Fruit fly (Drosophila melanogaster) whole organism, embryonic: ENCODE measurements around the gene Rnp4F.

Experiments
- ATbp ChIP-seq: fragments of 200-800 bp; sonication (Bioruptor generic); optimal IDR thresholded peaks from 2 replicates; lab custom pipeline; 2017; ENCODE audit warnings: missing biosample characterization, mild to moderate bottlenecking, missing genetic modification characterization, missing genetic modification reagents
- Ada2b ChIP-seq: fragments of 200-800 bp; sonication (Bioruptor generic); IDR thresholded peaks from 2 replicates; pipeline ENCODE4 v1.3.6; 2022; ENCODE audit warnings: missing biosample characterization, missing genetic modification characterization
- CG10267 ChIP-seq: fragments of 200-800 bp; sonication (Bioruptor generic); optimal IDR thresholded peaks from 2 replicates; lab custom pipeline; 2018; ENCODE audit warnings: missing biosample characterization, mild to moderate bottlenecking, missing genetic modification characterization, moderate library complexity
- CG10543 ChIP-seq: fragments of 200-800 bp; sonication (Bioruptor generic); optimal IDR thresholded peaks from 3 replicates; lab custom pipeline; 2017; ENCODE audit warnings: missing biosample characterization, mild to moderate bottlenecking, missing genetic modification characterization, moderate library complexity
- CG12236 ChIP-seq: fragments of 200-800 bp; sonication (Bioruptor generic); optimal IDR thresholded peaks from 2 replicates; lab custom pipeline; 2016; ENCODE audit warnings: missing biosample characterization, missing genetic modification characterization
- CG14860 ChIP-seq: fragments of 200-800 bp; sonication (Bioruptor generic); IDR thresholded peaks from 3 replicates; pipeline ENCODE4 v1.3.6; 2022; ENCODE audit warnings: missing biosample characterization, missing genetic modification characterization; ENCODE audit not compliant: partially characterized antibody
- CG1529 ChIP-seq: fragments of 200-800 bp; sonication (Bioruptor generic); optimal IDR thresholded peaks from 3 replicates; lab custom pipeline; 2018; ENCODE audit warnings: missing biosample characterization, missing genetic modification characterization
- CG17359 ChIP-seq: fragments of 200-800 bp; sonication (Bioruptor generic); optimal IDR thresholded peaks from 3 replicates; lab custom pipeline; 2018; ENCODE audit warnings: missing biosample characterization, mild to moderate bottlenecking, missing genetic modification characterization, moderate library complexity
- CG2678 ChIP-seq: fragments of 200-800 bp; sonication (Bioruptor generic); optimal IDR thresholded peaks from 3 replicates; lab custom pipeline; 2019; ENCODE audit warnings: missing biosample characterization, mild to moderate bottlenecking, missing genetic modification characterization, moderate library complexity
- CG30431 ChIP-seq: fragments of 200-800 bp; sonication (Bioruptor generic); optimal IDR thresholded peaks from 2 replicates; lab custom pipeline; 2017; ENCODE audit warnings: missing biosample characterization, missing genetic modification characterization
- CG3281 ChIP-seq: fragments of 200-800 bp; sonication (Bioruptor generic); optimal IDR thresholded peaks from 3 replicates; lab custom pipeline; 2017; ENCODE audit warnings: missing biosample characterization, mild to moderate bottlenecking, missing genetic modification characterization
- CG34376 ChIP-seq: fragments of 200-800 bp; sonication (Bioruptor generic); optimal IDR thresholded peaks from 2 replicates; lab custom pipeline; 2018; ENCODE audit warnings: missing biosample characterization, mild to moderate bottlenecking, missing genetic modification characterization
- CG3847 ChIP-seq: fragments of 200-800 bp; sonication (Bioruptor generic); IDR thresholded peaks from 2 replicates; pipeline ENCODE4 v1.3.6; 2022; ENCODE audit warnings: missing biosample characterization, missing genetic modification characterization
- CG5180 ChIP-seq: fragments of 200-800 bp; sonication (Bioruptor generic); optimal IDR thresholded peaks from 3 replicates; lab custom pipeline; 2017; ENCODE audit warnings: missing biosample characterization, missing genetic modification characterization, mild to moderate bottlenecking, moderate library complexity, missing genetic modification reagents
- CG6791 ChIP-seq: fragments of 200-800 bp; sonication (Bioruptor generic); IDR thresholded peaks from 3 replicates; pipeline ENCODE4 v1.3.6; 2022; ENCODE audit warnings: missing biosample characterization, missing genetic modification characterization; ENCODE audit not compliant: partially characterized antibody
- CG7928 ChIP-seq: fragments of 200-800 bp; sonication (Bioruptor generic); optimal IDR thresholded peaks from 2 replicates; lab custom pipeline; 2017; ENCODE audit warnings: missing biosample characterization, mild to moderate bottlenecking, missing genetic modification characterization
- CG8089 ChIP-seq: fragments of 200-800 bp; sonication (Bioruptor generic); optimal IDR thresholded peaks from 3 replicates; lab custom pipeline; 2016; ENCODE audit warnings: missing biosample characterization, missing genetic modification characterization
- CG8924 ChIP-seq: fragments of 200-800 bp; optimal IDR thresholded peaks from 3 replicates; lab custom pipeline; 2019; ENCODE audit warnings: missing biosample characterization, mild to moderate bottlenecking, missing genetic modification characterization, moderate library complexity
- CG9437 ChIP-seq: fragments of 200-800 bp; sonication (Bioruptor generic); optimal IDR thresholded peaks from 2 replicates; lab custom pipeline; 2018; ENCODE audit warnings: missing biosample characterization, mild to moderate bottlenecking, missing genetic modification characterization
- CG9876 ChIP-seq: fragments of 200-800 bp; sonication (Bioruptor generic); optimal IDR thresholded peaks from 2 replicates; lab custom pipeline; 2016; ENCODE audit warnings: missing biosample characterization, missing genetic modification characterization
- CG9932 ChIP-seq: fragments of 200-800 bp; sonication (Bioruptor generic); IDR thresholded peaks from 2 replicates; pipeline ENCODE4 v1.3.6; 2022; ENCODE audit warnings: missing biosample characterization, missing genetic modification characterization
- CrebB ChIP-seq: fragments of 200-800 bp; sonication (Bioruptor generic); optimal IDR thresholded peaks from 3 replicates; lab custom pipeline; 2018; ENCODE audit warnings: missing biosample characterization, mild to moderate bottlenecking, missing genetic modification characterization
- E2f2 ChIP-seq: fragments of 200-800 bp; sonication (Bioruptor generic); IDR thresholded peaks from 2 replicates; pipeline ENCODE4 v1.3.6; 2022; ENCODE audit warnings: missing biosample characterization, missing genetic modification characterization
- Ets65A ChIP-seq: fragments of 200-800 bp; sonication (Bioruptor generic); peaks from one replicate; lab custom pipeline; 2016; ENCODE audit warnings: missing biosample characterization, missing genetic modification characterization
- GATAe ChIP-seq: fragments of 200-800 bp; sonication (Bioruptor generic); conservative IDR thresholded peaks from 2 replicates; pipeline ENCODE4 v1.3.6; 2022; ENCODE audit warnings: missing biosample characterization, missing genetic modification characterization
- HmgD ChIP-seq: fragments of 200-800 bp; sonication (Bioruptor generic); optimal IDR thresholded peaks from 3 replicates; lab custom pipeline; 2016; ENCODE audit warnings: missing biosample characterization, missing genetic modification characterization
- Hmr ChIP-seq: fragments of 200-800 bp; sonication (Bioruptor generic); optimal IDR thresholded peaks from 3 replicates; lab custom pipeline; 2017; ENCODE audit warnings: mild to moderate bottlenecking, missing biosample characterization, missing genetic modification reagents, missing genetic modification characterization
- Lim3 ChIP-seq: fragments of 200-800 bp; sonication (Bioruptor generic); IDR thresholded peaks from 2 replicates; pipeline ENCODE4 v1.3.6; 2022; ENCODE audit warnings: missing biosample characterization, missing genetic modification characterization
- MTF-1 ChIP-seq: fragments of 200-800 bp; sonication (Bioruptor generic); optimal IDR thresholded peaks from 2 replicates; lab custom pipeline; 2018; ENCODE audit warnings: missing biosample characterization, mild to moderate bottlenecking, missing genetic modification characterization, borderline replicate concordance
- Med ChIP-seq: fragments of 200-800 bp; sonication (Bioruptor generic); peaks from one replicate; lab custom pipeline; 2016; ENCODE audit warnings: missing biosample characterization, missing genetic modification characterization, mild to moderate bottlenecking, inconsistent platforms, moderate library complexity
- Oli ChIP-seq: fragments of 200-800 bp; sonication (Bioruptor generic); optimal IDR thresholded peaks from 2 replicates; lab custom pipeline; 2018; ENCODE audit warnings: missing biosample characterization, mild to moderate bottlenecking, missing genetic modification characterization, moderate library complexity
- Rx ChIP-seq: fragments of 200-800 bp; sonication (Bioruptor generic); IDR thresholded peaks from 2 replicates; pipeline ENCODE4 v1.3.6; 2022; ENCODE audit warnings: missing biosample characterization, missing genetic modification characterization
- Usf ChIP-seq: fragments of 200-800 bp; sonication (Bioruptor generic); optimal IDR thresholded peaks from 2 replicates; lab custom pipeline; 2017; ENCODE audit warnings: missing genotype, missing biosample characterization, missing genetic modification characterization
- aop ChIP-seq: fragments of 200-800 bp; sonication (Bioruptor generic); IDR thresholded peaks from 2 replicates; pipeline ENCODE4 v1.3.6; 2022; ENCODE audit warnings: missing biosample characterization, missing genetic modification characterization
- ara ChIP-seq: fragments of 200-800 bp; sonication (Bioruptor generic); IDR thresholded peaks from 2 replicates; pipeline ENCODE4 v1.3.6; 2022; ENCODE audit warnings: missing biosample characterization, missing genetic modification characterization
- bab2 ChIP-seq: fragments of 200-800 bp; sonication (Bioruptor generic); optimal IDR thresholded peaks from 2 replicates; lab custom pipeline; 2016; ENCODE audit warnings: missing biosample characterization, missing genetic modification characterization
- btn ChIP-seq: fragments of 200-800 bp; sonication (Bioruptor generic); optimal IDR thresholded peaks from 2 replicates; lab custom pipeline; 2016; ENCODE audit warnings: missing biosample characterization, missing genetic modification characterization
- ci ChIP-seq: fragments of 200-800 bp; sonication (Bioruptor generic); IDR thresholded peaks from 3 replicates; pipeline ENCODE4 v1.3.6; 2022; ENCODE audit warnings: missing biosample characterization, missing genetic modification characterization
- dan ChIP-seq: fragments of 200-800 bp; sonication (Bioruptor generic); IDR thresholded peaks from 2 replicates; pipeline ENCODE4 v1.3.6; 2022; ENCODE audit warnings: missing biosample characterization, missing genetic modification characterization
- exex ChIP-seq: fragments of 200-800 bp; sonication (Bioruptor generic); optimal IDR thresholded peaks from 4 replicates; lab custom pipeline; 2018; ENCODE audit warnings: missing biosample characterization, mild to moderate bottlenecking, missing genetic modification characterization, moderate library complexity
- ken ChIP-seq: fragments of 200-800 bp; sonication (Bioruptor generic); IDR thresholded peaks from 3 replicates; pipeline ENCODE4 v1.3.6; 2022; ENCODE audit warnings: missing biosample characterization, missing genetic modification characterization
- lab ChIP-seq: fragments of 200-800 bp; sonication (Bioruptor generic); optimal IDR thresholded peaks from 3 replicates; lab custom pipeline; 2017; ENCODE audit warnings: missing biosample characterization, missing genetic modification characterization, mild to moderate bottlenecking, moderate library complexity, missing genetic modification reagents
- lmd ChIP-seq: fragments of 200-800 bp; sonication (Bioruptor generic); IDR thresholded peaks from 2 replicates; pipeline ENCODE4 v1.3.6; 2022; ENCODE audit warnings: missing biosample characterization, missing genetic modification characterization
- lov ChIP-seq, 2 experiments: fragments of 200-800 bp in 1 of 2; fragments of >200 bp in 1 of 2; sonication (Bioruptor generic) in 1 of 2; IDR thresholded peaks in 1 of 2; optimal IDR thresholded peaks in 1 of 2; 2 replicates in 1 of 2; 3 replicates in 1 of 2; pipeline versions ENCODE4 v1.3.6 to Lab custom; 2017 to 2022; ENCODE audit warnings: missing biosample characterization in 1 of 2, missing genetic modification characterization in 1 of 2
- onecut ChIP-seq: fragments of 200-800 bp; sonication (Bioruptor generic); IDR thresholded peaks from 2 replicates; pipeline ENCODE4 v1.3.6; 2022; ENCODE audit warnings: missing biosample characterization, missing genetic modification characterization
- psq ChIP-seq: fragments of 200-800 bp; sonication (Bioruptor generic); optimal IDR thresholded peaks from 2 replicates; lab custom pipeline; 2017; ENCODE audit warnings: missing biosample characterization, missing genetic modification characterization
- ranshi ChIP-seq: fragments of 200-800 bp; sonication (Bioruptor generic); IDR thresholded peaks from 2 replicates; pipeline ENCODE4 v1.3.6; 2022; ENCODE audit warnings: missing biosample characterization, missing genetic modification characterization
- ro ChIP-seq: fragments of 200-800 bp; sonication (Bioruptor generic); IDR thresholded peaks from 2 replicates; pipeline ENCODE4 v1.3.6; 2022; ENCODE audit warnings: missing biosample characterization, missing genetic modification characterization
- tin ChIP-seq: fragments of 200-800 bp; sonication (Bioruptor generic); optimal IDR thresholded peaks from 3 replicates; lab custom pipeline; 2016; ENCODE audit warnings: missing biosample characterization, missing genetic modification characterization
- tio ChIP-seq: fragments of 200-800 bp; sonication (Bioruptor generic); optimal IDR thresholded peaks from 2 replicates; lab custom pipeline; 2017; ENCODE audit warnings: missing biosample characterization, missing genetic modification characterization, inconsistent platforms
- zen ChIP-seq: fragments of 200-800 bp; sonication (Bioruptor generic); optimal IDR thresholded peaks from 3 replicates; lab custom pipeline; 2018; ENCODE audit warnings: missing biosample characterization, mild to moderate bottlenecking, missing genetic modification characterization, moderate library complexity

Rnp4F gene

dm6 chrX:5336722-5337121 lies 14.2 kb upstream of the Rnp4F start:
- TF ChIP-seq GATAe = no peak
- TF ChIP-seq HmgD (GFP tag; lab: Kevin White, UChicago) = no peak
- no peak for TF ChIP-seq tio (GFP tag; lab: Kevin White, UChicago)
- TF ChIP-seq Ada2b = peak; percentile 7; the same call in 1 of the 2 replicates
- TF ChIP-seq ATbp (GFP tag; lab: Kevin White, UChicago) = peak; percentile 37
- TF ChIP-seq CG3847 (GFP tag; lab: Robert Waterston, UW) = 0 out of 2 replicates have a peak, but pooled peaks have one; percentile 23
- no peak for TF ChIP-seq aop (GFP tag; lab: Robert Waterston, UW)
- TF ChIP-seq CG30431 = no peak
- TF ChIP-seq ro (GFP tag; lab: Robert Waterston, UW) = no peak
- no peak for TF ChIP-seq ken (GFP tag; lab: Robert Waterston, UW)
- TF ChIP-seq dan (GFP tag; lab: Robert Waterston, UW) = no peak
- TF ChIP-seq CG8089 (GFP tag; lab: Kevin White, UChicago) = no peak
- TF ChIP-seq CG6791 (GFP tag; lab: Robert Waterston, UW) = no peak
- peak; percentile 41; the same call in 1 of the 2 replicates for TF ChIP-seq lmd (GFP tag; lab: Robert Waterston, UW)
- no peak for TF ChIP-seq CG10543
- TF ChIP-seq exex = peak; percentile 24
- peak; percentile 42 for TF ChIP-seq CG8924 (tag; lab: Kevin White, UChicago)
- peak; percentile 67 for TF ChIP-seq Hmr (GFP tag; lab: Kevin White, UChicago)
- TF ChIP-seq ranshi (GFP tag; lab: Robert Waterston, UW) = no peak
- no peak for TF ChIP-seq CG14860 (GFP tag; lab: Robert Waterston, UW)
- TF ChIP-seq Med (GFP tag; lab: Kevin White, UChicago) = peak; percentile 73
- TF ChIP-seq CrebB (tag; lab: Kevin White, UChicago) = peak; percentile 12
- TF ChIP-seq CG5180 = peak; percentile 17
- TF ChIP-seq CG2678 (tag; lab: Kevin White, UChicago) = peak; percentile 79
- peak; percentile 27 for TF ChIP-seq Oli (tag; lab: Kevin White, UChicago)
- no peak for TF ChIP-seq CG12236 (GFP tag; lab: Kevin White, UChicago)
- TF ChIP-seq Ets65A (GFP tag; lab: Kevin White, UChicago) = no peak
- peak; percentile 70 for TF ChIP-seq lab
- peak; percentile 36 for TF ChIP-seq CG34376
- no peak for TF ChIP-seq CG9876
- TF ChIP-seq CG10267 (tag; lab: Kevin White, UChicago) = no peak
- TF ChIP-seq ara (GFP tag; lab: Robert Waterston, UW) = no peak
- peak; percentile 50 for TF ChIP-seq CG9932 (GFP tag; lab: Robert Waterston, UW)
- no peak for TF ChIP-seq MTF-1 (GFP tag; lab: Kevin White, UChicago)
- no peak for TF ChIP-seq tin
- peak; percentile 9 for TF ChIP-seq Usf (GFP tag; lab: Kevin White, UChicago)
- TF ChIP-seq CG17359 = peak; percentile 63
- TF ChIP-seq onecut = 0 out of 2 replicates have a peak, but pooled peaks have one; percentile 27
- TF ChIP-seq Lim3 (GFP tag; lab: Robert Waterston, UW) = no peak
- no peak for TF ChIP-seq CG9437 (GFP tag; lab: Kevin White, UChicago)
- no peak for TF ChIP-seq btn
- peak; percentile 76 for TF ChIP-seq CG3281 (GFP tag; lab: Kevin White, UChicago)
- TF ChIP-seq E2f2 (GFP tag; lab: Robert Waterston, UW) = peak; percentile 26; the same call in 1 of the 2 replicates
- TF ChIP-seq CG1529 (GFP tag; lab: Kevin White, UChicago) = no peak
- TF ChIP-seq lov (optimal IDR thresholded peaks at IDR 0.05; lab: Kevin White, UChicago) = no peak
- TF ChIP-seq lov (GFP tag; IDR thresholded peaks at IDR 0.05; lab: Robert Waterston, UW) = no peak
- 0 out of 3 replicates have a peak, but pooled peaks have one; percentile 44 for TF ChIP-seq ci (GFP tag; lab: Robert Waterston, UW)
- TF ChIP-seq CG7928 (GFP tag; lab: Kevin White, UChicago) = no peak
- no peak for TF ChIP-seq Rx (GFP tag; lab: Robert Waterston, UW)
- TF ChIP-seq bab2 (GFP tag; lab: Kevin White, UChicago) = no peak
- no peak for TF ChIP-seq psq (GFP tag; lab: Kevin White, UChicago)
- TF ChIP-seq zen (tag; lab: Kevin White, UChicago) = no peak
